Fruit fly (Drosophila melanogaster) Kc167 (cell line): ENCODE data around the gene fd102C.
"Not testable (repeated sequence)": the region's sequence is repeated elsewhere in the genome, so short reads cannot be mapped to it uniquely, and the experiment has no call there.

Experiments
- Myc ChIP-seq: fragments of >200 bp; optimal IDR thresholded peaks from 2 replicates; lab custom pipeline; 2017; ENCODE audit warnings: missing external identifiers
- Sin3A ChIP-seq: fragments of >200 bp; optimal IDR thresholded peaks from 2 replicates; lab custom pipeline; 2018; ENCODE audit warnings: missing external identifiers
- h ChIP-seq: fragments of >200 bp; optimal IDR thresholded peaks from 3 replicates; lab custom pipeline; 2018; ENCODE audit warnings: missing external identifiers
- insv ChIP-seq: fragments of >200 bp; optimal IDR thresholded peaks from 3 replicates; lab custom pipeline; 2018; ENCODE audit warnings: missing external identifiers
- psq ChIP-seq: fragments of >200 bp; optimal IDR thresholded peaks from 2 replicates; lab custom pipeline; 2017; ENCODE audit warnings: missing external identifiers
- ttk ChIP-seq: sonication (Bioruptor generic); optimal IDR thresholded peaks from 2 replicates; lab custom pipeline; 2017; ENCODE audit warnings: missing external identifiers

Gene fd102C

dm6 chr4:833790-834451 is 10.4 kb downstream of the fd102C start, which contains the start of gene Sox102F:
Gene Sox102F, minus strand, starts transcription at chr4:834393.
- TF ChIP-seq ttk (lab: Kevin White, UChicago) (no peak), Myc (no peak), Sin3A (lab: Kevin White, UChicago) (no peak), psq (lab: Kevin White, UChicago) (no peak), insv (no peak), h (no peak)

- TF ChIP-seq ttk (lab: Kevin White, UChicago) = no peak
- no peak for TF ChIP-seq insv
- no peak for TF ChIP-seq psq (lab: Kevin White, UChicago)
- no peak for TF ChIP-seq Sin3A (lab: Kevin White, UChicago)
- no peak for TF ChIP-seq Myc
- TF ChIP-seq h = no peak
Measured at dm6 chr4:832985-833384, 11.3 kb downstream of the fd102C start.

DNA sequence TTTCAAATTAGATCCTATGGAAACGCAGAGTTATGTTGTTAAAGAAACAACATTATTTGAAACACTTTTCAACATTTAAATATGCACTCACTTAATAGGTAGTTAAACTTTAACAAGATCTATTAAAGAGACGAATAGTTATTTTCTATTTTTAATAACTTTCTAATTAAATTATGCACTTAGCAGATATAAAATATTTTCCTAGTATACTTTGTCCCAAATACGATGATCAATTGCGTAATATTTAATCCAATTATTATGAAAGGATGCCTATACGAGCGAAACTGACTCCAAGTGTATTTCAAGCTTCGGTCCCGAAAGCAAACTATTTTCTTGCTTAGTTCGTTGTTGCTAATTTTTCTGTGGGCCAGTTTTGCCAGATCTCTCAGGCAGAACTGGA is 12.5 kb downstream of the fd102C start:
- TF ChIP-seq psq (lab: Kevin White, UChicago) = no peak
- TF ChIP-seq Sin3A (lab: Kevin White, UChicago) = no peak
- no peak for TF ChIP-seq ttk (lab: Kevin White, UChicago)
- TF ChIP-seq h = no peak
- no peak for TF ChIP-seq insv
- TF ChIP-seq Myc = no peak

- TF ChIP-seq h = no peak
- no peak for TF ChIP-seq insv
- TF ChIP-seq Myc = no peak
- TF ChIP-seq ttk (lab: Kevin White, UChicago) = no peak
- TF ChIP-seq psq (lab: Kevin White, UChicago) = no peak
- TF ChIP-seq Sin3A (lab: Kevin White, UChicago) = no peak
Measured at dm6 chr4:829783-830182, 14.5 kb downstream of the fd102C start.

DNA sequence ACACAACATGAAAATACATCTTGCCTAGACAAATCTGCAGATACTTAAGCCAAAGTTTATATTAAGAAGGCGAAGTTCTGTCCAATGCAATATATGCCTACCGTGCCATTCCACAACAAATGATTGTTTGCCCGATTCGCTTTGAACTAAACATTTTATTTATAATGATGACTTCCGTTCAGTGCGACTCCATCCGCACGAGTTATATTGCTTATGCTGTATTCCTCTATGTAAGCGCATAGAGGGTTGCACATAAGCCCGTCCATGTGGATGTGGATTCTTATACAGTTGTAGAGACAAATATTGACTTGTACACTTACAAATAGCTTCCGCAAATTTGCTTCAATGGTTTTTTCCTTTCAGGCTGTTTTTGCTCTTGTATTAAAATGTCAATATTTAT is 20.3 kb downstream of the fd102C start:
- TF ChIP-seq Sin3A (lab: Kevin White, UChicago) = no peak
- no peak for TF ChIP-seq Myc
- no peak for TF ChIP-seq ttk (lab: Kevin White, UChicago)
- TF ChIP-seq insv = no peak
- no peak for TF ChIP-seq h
- TF ChIP-seq psq (lab: Kevin White, UChicago) = no peak

- TF ChIP-seq ttk (lab: Kevin White, UChicago) = no peak
- TF ChIP-seq Myc = no peak
- TF ChIP-seq insv = no peak
- TF ChIP-seq h = no peak
- TF ChIP-seq Sin3A (lab: Kevin White, UChicago) = no peak
- TF ChIP-seq psq (lab: Kevin White, UChicago) = no peak
Measured at dm6 chr4:817799-818198, 26.5 kb downstream of the fd102C start.

DNA sequence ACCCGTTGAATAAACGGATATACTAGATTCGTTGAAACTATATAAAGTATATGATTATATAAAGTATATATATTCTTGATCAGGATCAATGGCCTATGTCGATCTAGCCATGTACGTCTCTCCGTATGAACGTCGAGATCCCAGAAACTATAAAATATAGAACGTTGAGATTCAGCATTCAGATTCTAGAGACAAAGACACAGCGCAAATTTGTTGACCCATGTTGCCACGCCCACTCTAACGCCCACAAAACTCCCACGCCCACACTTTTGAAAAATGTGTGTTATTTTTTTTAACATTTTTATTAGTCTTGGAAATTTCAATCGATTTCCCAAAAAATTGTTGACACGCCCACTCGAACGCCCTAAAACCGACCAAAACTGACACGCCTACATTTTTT is 27.8 kb downstream of the fd102C start:
- no peak for TF ChIP-seq Sin3A (lab: Kevin White, UChicago)
- TF ChIP-seq h = no peak
- no peak for TF ChIP-seq Myc
- no peak for TF ChIP-seq ttk (lab: Kevin White, UChicago)
- TF ChIP-seq psq (lab: Kevin White, UChicago) = no peak
- TF ChIP-seq insv = no peak

DNA sequence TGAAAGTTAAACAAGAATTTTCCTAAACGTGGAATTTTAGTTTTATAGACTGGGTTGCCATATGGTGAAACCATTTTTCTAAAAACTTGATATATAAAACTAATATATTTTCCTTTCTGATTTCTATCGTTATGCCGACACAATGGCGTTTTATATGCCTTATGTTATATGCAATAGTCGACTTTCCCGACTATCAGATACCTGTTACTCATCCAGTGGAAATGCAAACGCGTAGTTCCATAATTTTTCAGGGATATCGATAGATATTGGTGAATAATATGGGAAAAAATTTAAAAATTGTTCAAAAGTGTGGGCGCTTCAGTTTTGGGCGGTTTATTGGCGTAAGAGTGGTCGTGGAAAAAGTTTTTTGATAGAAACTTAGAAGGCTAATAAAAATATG is 33.5 kb downstream of the fd102C start:
- no peak for TF ChIP-seq ttk (lab: Kevin White, UChicago)

- no peak for TF ChIP-seq h
- TF ChIP-seq Myc = no peak
Measured at dm6 chr4:807422-808391, 36.6 kb downstream of the fd102C start.

DNA sequence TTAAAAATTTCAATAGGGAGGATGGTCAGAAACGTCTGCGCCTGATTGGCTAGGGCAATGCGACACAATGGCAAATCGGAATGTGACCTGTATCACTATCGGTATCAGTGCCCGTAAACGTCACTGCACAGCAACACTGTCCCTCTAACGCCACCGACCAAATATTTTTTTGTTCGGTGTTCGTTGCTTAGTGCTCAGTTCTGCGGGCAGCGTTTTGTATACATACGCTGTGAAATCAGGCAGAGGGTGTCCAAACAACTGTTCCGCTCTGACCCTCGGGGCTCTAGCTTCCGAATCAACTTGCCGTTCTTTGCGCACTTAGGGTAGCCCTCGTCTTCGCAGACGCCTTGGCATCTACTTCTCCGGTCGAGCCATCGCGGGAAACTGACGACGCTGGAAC is 37.4 kb downstream of the fd102C start:
- TF ChIP-seq ttk (lab: Kevin White, UChicago) (no peak), Myc (no peak), psq (lab: Kevin White, UChicago) (no peak), insv (no peak), h (no peak), Sin3A (lab: Kevin White, UChicago) (no peak)

DNA sequence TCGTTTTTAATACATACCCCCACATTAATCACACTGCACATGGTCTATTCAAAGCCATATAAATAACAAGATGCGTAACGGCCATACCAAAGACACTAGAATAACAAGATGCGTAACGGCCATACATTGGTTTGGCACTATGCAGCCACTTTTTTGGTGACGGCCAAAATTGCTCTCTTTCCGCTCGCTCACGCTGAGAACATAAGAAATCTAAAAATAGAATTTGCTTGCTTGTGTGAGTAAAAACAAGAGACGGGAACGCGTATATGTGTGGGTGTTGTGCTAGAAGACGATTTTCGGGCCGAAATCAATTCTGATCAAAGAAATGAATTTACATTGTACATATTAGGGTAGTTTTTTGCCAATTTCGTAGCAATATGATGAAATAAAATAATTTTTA is 55.5 kb downstream of the fd102C start, which contains the start of gene MED26:
TSS of gene MED26 (minus strand) at position 101 of the 400 bp plus-strand sequence.
- TF ChIP-seq psq (lab: Kevin White, UChicago); Myc; ttk (lab: Kevin White, UChicago): not testable (repeated sequence)

DNA sequence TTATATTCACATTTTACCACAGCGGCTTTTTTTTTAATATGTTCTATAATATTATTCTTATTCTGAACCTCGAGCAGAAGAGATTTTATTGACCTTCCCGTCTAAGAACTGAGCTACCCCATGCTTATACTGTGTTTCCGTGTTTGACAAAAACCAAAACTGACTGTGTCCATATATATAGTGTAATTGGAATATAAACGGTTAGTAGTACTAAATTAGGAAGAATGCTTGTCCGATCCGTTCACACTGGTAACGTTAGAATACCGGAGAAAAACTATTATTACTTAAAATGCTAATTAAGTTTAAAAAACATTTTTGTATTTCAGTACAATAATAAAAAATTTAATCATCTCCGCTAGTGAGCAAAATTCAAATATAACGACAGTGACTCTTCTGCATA is 56.0 kb downstream of the fd102C start:
- no peak for TF ChIP-seq Myc
- no peak for TF ChIP-seq ttk (lab: Kevin White, UChicago)
- no peak for TF ChIP-seq h
- TF ChIP-seq psq (lab: Kevin White, UChicago) = no peak
- no peak for TF ChIP-seq insv

DNA sequence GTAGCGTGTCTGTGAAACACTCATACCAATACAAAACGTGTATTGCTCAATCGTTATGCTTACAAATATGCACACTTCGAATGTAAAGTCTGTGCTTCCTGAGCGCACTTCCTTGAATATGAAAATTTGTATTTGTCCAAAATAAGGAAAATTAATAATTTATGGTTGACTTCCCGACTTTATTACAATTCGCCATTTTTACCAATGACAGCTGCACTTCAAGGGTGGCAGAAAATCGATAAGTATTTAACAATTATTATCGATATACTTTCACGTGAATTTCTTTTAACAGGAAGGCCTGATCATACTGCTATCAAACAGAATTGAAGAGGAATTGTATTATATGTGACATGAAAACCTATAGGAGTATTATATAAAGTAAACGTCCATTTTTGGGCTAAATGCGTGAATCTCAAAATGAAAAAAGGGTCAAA is 56.9 kb downstream of the fd102C start:
- no peak for TF ChIP-seq Myc
- no peak for TF ChIP-seq Sin3A (lab: Kevin White, UChicago)
- TF ChIP-seq psq (lab: Kevin White, UChicago) = no peak
